Worm (Caenorhabditis elegans): ENCODE results near the gene R01H10.4.

DNA sequence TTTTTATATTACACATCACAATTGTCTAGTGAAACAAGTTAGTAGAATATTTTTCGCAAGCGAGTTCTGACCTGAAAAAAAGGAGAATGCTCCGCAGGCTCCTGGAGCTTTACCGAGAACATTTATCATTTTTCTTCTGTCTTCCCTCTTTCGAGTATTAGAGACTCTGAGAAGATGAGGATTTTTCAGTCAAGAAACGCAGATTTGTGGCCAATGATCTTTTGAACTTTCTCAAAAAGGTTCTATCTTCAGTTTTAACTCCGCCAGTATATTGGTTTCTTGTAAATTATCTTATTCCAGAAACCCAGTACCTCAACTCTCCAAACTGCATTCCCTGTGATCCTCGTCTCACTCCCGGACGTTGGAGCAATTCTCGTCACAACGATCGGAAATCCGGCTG, 31.0 kb downstream of the R01H10.4 start, which contains the start of gene K10G9.2:
- TF ChIP-seq ama-1 (optimal IDR thresholded peaks at IDR 0.05) = no peak
- no peak for TF ChIP-seq ceh-13 (GFP tag; optimal IDR thresholded peaks at IDR 0.05)
- no peak for TF ChIP-seq pes-1 (GFP tag; IDR thresholded peaks at IDR 0.05)
- no peak for TF ChIP-seq tbx-37 (GFP tag; conservative IDR thresholded peaks at IDR 0.05)
- no peak for TF ChIP-seq scrt-1 (GFP tag; IDR thresholded peaks at IDR 0.05)
